Worm (Caenorhabditis elegans) whole organism, L4/young adult: ENCODE results near the gene sas-4.

Experiments used
- W03F9.2 ChIP-seq: fragments of 150-350 bp; optimal IDR thresholded peaks from 2 replicates; lab custom pipeline; 2014; ENCODE audit warnings: missing biosample characterization, missing genetic modification characterization
- dao-5 ChIP-seq: sonication (generic microtip); optimal IDR thresholded peaks from 2 replicates; lab custom pipeline; 2016; ENCODE audit warnings: missing genotype, missing genetic modification characterization, moderate library complexity, missing compliant biosample characterization
- him-1 ChIP-seq: sonication (generic microtip); optimal IDR thresholded peaks from 2 replicates; lab custom pipeline; 2016; ENCODE audit warnings: missing genotype, missing genetic modification reagents, missing genetic modification characterization, missing compliant biosample characterization

Gene sas-4

DNA sequence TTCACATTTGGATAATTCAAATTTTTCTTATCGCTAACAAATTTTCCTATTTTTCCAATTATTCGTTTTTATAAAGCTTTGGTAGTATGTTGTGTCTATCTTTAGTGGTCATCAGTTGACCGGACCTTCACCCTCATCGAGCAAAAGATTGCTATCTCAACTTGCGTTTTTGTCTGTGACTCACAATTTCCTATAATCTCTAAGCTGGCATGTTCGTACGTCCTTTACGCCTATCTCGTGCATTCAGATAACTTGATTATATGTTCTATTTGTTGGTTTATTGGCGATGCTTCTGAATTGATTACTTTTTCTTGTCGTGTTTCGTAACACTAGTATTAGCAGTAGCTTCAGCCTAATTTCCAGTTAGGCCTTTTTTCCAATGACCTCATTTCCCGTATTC is 38.8 kb downstream of the sas-4 start:
- TF ChIP-seq him-1 (tag; lab: Kevin White, UChicago): no peak
- TF ChIP-seq dao-5 (tag; lab: Kevin White, UChicago): no peak
- no peak for TF ChIP-seq W03F9.2 (tag; lab: Kevin White, UChicago)

DNA sequence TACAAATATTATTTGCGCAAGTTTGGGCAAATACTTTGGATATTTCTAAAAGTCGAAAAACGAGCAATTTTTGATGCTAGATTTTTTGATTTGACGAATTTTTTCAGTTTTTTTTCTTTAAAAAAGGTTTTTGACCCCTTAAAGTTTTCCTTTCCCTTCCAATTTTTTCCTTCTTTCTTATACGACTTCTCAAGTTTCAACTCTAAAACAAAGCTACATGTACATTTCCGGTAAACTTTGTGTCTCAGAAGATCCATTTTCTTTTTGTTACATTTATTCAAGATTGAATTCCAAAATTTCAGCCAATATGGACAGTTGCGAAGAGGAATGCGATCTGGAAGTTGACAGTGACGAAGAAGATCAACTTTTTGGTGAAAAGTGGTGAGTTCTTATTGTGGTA is 39.6 kb downstream of the sas-4 start, which contains the start of gene mig-10:
Gene mig-10, plus strand, starts transcription at position 301 of the 400 bp plus-strand sequence.
- TF ChIP-seq dao-5 (tag; lab: Kevin White, UChicago) (no peak), him-1 (tag; lab: Kevin White, UChicago) (no peak), W03F9.2 (tag; lab: Kevin White, UChicago) (no peak)

ce11 chrIII:8275871-8276270 is 42.5 kb downstream of the sas-4 start, which contains the start of gene clec-160:
TSS of gene clec-160 (minus strand) at chrIII:8275971.
- TF ChIP-seq him-1 (tag; lab: Kevin White, UChicago) (no peak), dao-5 (tag; lab: Kevin White, UChicago) (no peak)

- no peak for TF ChIP-seq dao-5 (tag; lab: Kevin White, UChicago)
- TF ChIP-seq W03F9.2 (tag; lab: Kevin White, UChicago): no peak
- no peak for TF ChIP-seq him-1 (tag; lab: Kevin White, UChicago)
These were observed 46.6 kb downstream of the sas-4 start, which contains the start of the genes mps-4 and F09G8.10 for ce11 chrIII:8271676-8272225. TSS of gene mps-4 (minus strand) at chrIII:8271776. TSS of gene F09G8.10 (minus strand) at chrIII:8272175.

DNA sequence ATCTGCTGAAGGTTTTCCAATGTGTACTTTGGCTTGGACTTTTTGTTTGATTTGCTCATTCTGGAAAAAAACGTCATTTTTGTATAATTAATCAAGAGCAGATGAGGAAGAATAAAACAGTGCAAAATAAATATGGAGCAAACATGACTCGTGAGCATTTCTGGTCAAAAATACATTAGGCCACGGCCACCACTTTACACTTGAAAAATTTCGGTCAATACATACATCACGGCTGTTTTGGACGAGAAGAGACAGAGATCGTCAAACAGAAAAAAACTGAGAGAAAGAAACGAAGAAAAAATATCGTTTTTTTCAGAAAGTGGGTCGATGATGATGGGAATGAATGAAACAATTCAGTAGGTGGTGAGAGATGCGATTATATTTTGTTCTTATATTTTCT is 50.1 kb downstream of the sas-4 start, which contains the start of the genes F09G8.7 and crn-7:
Gene F09G8.7, minus strand, starts transcription at position 60 of the 400 bp plus-strand sequence.
Gene crn-7, plus strand, starts transcription at position 236 of the 400 bp plus-strand sequence.
- TF ChIP-seq W03F9.2 (tag; lab: Kevin White, UChicago): no peak
- no peak for TF ChIP-seq him-1 (tag; lab: Kevin White, UChicago)
- TF ChIP-seq dao-5 (tag; lab: Kevin White, UChicago): no peak

- TF ChIP-seq dao-5 (tag; lab: Kevin White, UChicago) (no peak), W03F9.2 (tag; lab: Kevin White, UChicago) (peak; percentile 13)
These were observed 52.6 kb downstream of the sas-4 start, which contains the start of gene mrps-9 for ce11 chrIII:8265753-8266152. TSS of gene mrps-9 (plus strand) at chrIII:8266062.
